Fruit fly (Drosophila melanogaster) whole organism: ENCODE results near the gene bel.

ENCODE experiments used
- CG8478 ChIP-seq: fragments of >200 bp; optimal IDR thresholded peaks from 2 replicates; lab custom pipeline; 2018; ENCODE audit warnings: inconsistent platforms
- Dll ChIP-seq: fragments of >200 bp; optimal IDR thresholded peaks from 2 replicates; lab custom pipeline; 2017
- EcR ChIP-seq, 2 experiments: fragments of >200 bp; optimal IDR thresholded peaks; 2 replicates each; lab custom pipeline; 2017; ENCODE audit warnings: missing biosample characterization in 2 of 2, missing genetic modification characterization in 2 of 2, missing genetic modification reagents in 2 of 2
- pan ChIP-seq: fragments of >200 bp; optimal IDR thresholded peaks from 2 replicates; lab custom pipeline; 2017
- psq ChIP-seq: fragments of >200 bp; optimal IDR thresholded peaks from 2 replicates; lab custom pipeline; 2017
- usp ChIP-seq: fragments of >200 bp; optimal IDR thresholded peaks from 2 replicates; lab custom pipeline; 2017; ENCODE audit warnings: missing biosample characterization, missing genetic modification characterization, mixed read lengths

Gene bel

DNA sequence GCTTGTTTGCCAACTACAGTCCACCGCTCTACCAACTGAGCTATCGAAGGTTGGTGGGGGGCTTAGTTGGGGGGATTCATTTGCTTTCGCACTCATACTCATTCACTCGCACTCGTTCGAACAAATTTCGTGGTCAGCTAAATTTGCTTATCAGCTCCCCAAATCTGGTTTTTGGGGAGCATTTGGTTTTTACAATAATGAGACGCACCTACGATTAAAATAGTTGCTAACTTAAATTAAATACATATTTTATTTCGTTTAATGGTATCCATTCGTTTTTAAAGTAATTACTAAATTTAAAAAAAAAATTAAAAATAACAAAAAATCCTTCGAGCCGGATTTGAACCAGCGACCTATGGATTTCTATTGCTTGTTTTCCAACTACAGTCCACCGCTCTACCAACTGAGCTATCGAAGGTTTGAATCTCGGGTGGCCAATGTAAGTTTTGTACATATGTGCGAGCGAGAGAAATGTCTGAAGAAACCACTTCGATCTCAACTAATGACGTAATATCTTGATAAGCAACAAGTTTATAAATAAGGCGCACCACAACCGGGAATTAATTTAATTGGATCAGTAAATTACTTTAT is 18.1 kb downstream of the bel start:
- TF ChIP-seq Dll (lab: Kevin White, UChicago) (no peak), usp (GFP tag; lab: Kevin White, UChicago) (no peak), EcR (GFP tag; optimal IDR thresholded peaks at IDR 0.05; lab: Kevin White, UChicago) (no peak), pan (lab: Kevin White, UChicago) (no peak), CG8478 (lab: Kevin White, UChicago) (no peak), psq (lab: Kevin White, UChicago) (no peak)

DNA sequence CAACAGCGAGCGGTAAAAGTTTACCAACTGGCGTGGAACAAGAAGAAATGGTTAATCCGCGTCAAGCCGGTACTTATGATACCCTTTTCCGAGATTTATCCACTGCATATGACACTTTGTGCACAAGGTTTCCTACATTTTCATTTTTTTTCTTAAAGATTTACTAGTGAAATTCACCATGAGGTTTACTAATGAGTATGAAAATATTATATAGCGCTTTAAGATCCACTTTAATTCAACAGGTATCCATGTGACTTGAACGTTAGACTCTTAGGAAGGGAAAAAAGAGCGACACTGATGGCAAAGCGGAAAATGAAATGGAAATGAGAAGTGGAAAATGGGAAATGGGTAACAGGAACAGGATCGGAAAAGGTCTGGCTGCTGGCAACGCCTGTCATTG is 21.9 kb downstream of the bel start:
- TF ChIP-seq CG8478 (lab: Kevin White, UChicago) (no peak), usp (GFP tag; lab: Kevin White, UChicago) (no peak), Dll (lab: Kevin White, UChicago) (no peak), psq (lab: Kevin White, UChicago) (no peak), EcR (GFP tag; optimal IDR thresholded peaks at IDR 0.05; lab: Kevin White, UChicago) (no peak), pan (lab: Kevin White, UChicago) (no peak)

DNA sequence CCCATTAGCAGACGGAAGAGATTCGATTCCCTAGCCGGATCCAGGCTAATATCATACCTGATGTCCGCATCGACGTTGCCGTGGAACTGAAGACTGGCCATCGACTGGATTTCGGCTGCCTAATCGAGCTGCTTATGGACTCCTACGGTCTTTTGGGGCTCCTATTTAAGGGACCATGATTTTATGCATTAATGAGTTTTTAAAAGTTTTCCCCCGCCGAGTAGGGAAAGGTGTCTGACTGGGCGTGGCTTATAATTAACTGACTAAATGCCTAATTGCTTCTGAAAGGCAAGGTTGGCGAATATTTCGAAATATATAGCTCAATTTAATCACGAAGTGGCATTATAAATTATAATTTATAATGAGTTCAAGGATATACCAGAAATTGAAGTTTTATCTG is 24.8 kb downstream of the bel start, which contains the start of gene Or85e:
Gene Or85e, minus strand, starts transcription at position 101 of the 400 bp plus-strand sequence.
- TF ChIP-seq psq (lab: Kevin White, UChicago) (no peak), EcR (GFP tag; optimal IDR thresholded peaks at IDR 0.05; lab: Kevin White, UChicago) (no peak), usp (GFP tag; lab: Kevin White, UChicago) (no peak), Dll (lab: Kevin White, UChicago) (no peak), CG8478 (lab: Kevin White, UChicago) (no peak), pan (lab: Kevin White, UChicago) (no peak)

DNA sequence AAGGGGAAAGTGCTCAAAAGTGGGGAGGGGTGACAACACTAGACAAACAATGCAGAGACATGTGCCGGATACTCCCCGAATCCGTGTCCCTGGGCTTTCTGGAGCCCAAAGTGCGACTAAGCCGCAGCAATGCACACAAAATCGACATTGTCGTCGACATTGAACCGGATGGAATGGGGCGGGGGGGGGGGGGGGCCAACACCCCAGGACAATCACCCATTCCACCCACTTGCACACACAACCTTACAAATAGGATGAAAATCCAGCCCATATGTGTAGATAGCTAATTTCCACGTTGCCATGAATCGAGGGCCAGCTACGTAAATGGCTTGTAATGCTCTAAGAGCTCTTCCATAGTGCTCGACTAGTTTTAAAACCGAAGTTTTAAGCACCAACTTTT is 39.8 kb downstream of the bel start:
- TF ChIP-seq CG8478 (lab: Kevin White, UChicago) (no peak), usp (GFP tag; lab: Kevin White, UChicago) (no peak), psq (lab: Kevin White, UChicago) (no peak), pan (lab: Kevin White, UChicago) (no peak), Dll (lab: Kevin White, UChicago) (no peak), EcR (GFP tag; optimal IDR thresholded peaks at IDR 0.05; lab: Kevin White, UChicago) (no peak)

DNA sequence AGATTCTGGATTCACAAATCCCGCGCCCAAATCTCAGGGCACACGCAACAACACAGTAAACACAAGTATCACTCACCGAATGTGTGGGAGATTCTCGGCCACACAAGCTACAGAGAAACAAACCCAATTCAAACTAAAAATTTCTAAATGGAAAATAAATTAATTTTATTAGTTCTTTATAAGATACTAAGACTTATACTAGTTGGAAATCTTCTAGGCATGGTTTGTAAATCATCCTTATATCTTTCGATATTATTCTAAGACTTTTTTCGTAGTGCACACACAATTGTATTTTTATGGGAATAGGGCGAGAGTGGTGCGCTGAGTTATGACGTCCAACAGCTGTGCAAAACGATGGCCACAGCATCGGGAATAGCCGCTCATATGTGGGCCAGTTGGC is 41.5 kb downstream of the bel start:
- TF ChIP-seq pan (lab: Kevin White, UChicago) (no peak), usp (GFP tag; lab: Kevin White, UChicago) (no peak), CG8478 (lab: Kevin White, UChicago) (no peak), EcR (GFP tag; optimal IDR thresholded peaks at IDR 0.05; lab: Kevin White, UChicago) (no peak), psq (lab: Kevin White, UChicago) (no peak), Dll (lab: Kevin White, UChicago) (no peak)

DNA sequence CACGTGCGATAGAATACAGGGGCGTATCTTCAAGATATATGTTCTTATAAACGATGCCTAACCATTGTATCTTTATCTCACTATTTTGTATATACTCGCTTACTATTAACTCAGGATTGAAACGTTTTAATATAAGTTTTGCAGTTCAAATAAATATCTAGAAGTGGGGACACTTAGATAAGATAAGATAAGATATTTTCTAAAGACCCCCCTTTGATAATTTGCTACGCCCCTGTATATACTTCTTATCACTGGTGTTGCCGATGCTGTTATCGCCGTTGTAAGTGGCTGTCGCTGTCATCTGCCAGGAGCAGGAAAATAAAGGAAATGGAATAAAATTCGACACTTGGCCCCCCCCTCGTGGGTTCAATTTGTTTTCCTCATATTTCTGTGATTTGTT is 44.4 kb downstream of the bel start:
- TF ChIP-seq CG8478 (lab: Kevin White, UChicago) (no peak), EcR (GFP tag; optimal IDR thresholded peaks at IDR 0.05; lab: Kevin White, UChicago) (no peak), Dll (lab: Kevin White, UChicago) (no peak), pan (lab: Kevin White, UChicago) (no peak), usp (GFP tag; lab: Kevin White, UChicago) (no peak), psq (lab: Kevin White, UChicago) (no peak)
